Worm (Caenorhabditis elegans): ENCODE measurements around the gene C52E2.4.

C52E2.4 gene

ce11 chrII:1808217-1808616, 34.7 kb upstream of the C52E2.4 start, which contains the start of gene C08F1.8:
TSS of gene C08F1.8 (minus strand) at chrII:1808317.
- TF ChIP-seq hlh-17 (GFP tag; optimal IDR thresholded peaks at IDR 0.05; ENCODE audit: borderline replicate concordance): no peak
- TF ChIP-seq lin-14 (GFP tag; optimal IDR thresholded peaks at IDR 0.05): peak; percentile 29
- no peak for TF ChIP-seq aly-2 (tag; optimal IDR thresholded peaks at IDR 0.05)
- no peak for TF ChIP-seq lir-3 (tag; optimal IDR thresholded peaks at IDR 0.05; ENCODE audit: poor library complexity)
- TF ChIP-seq elt-3 (tag; optimal IDR thresholded peaks at IDR 0.05): no peak
- no peak for TF ChIP-seq ces-1 (GFP tag; optimal IDR thresholded peaks at IDR 0.05)
- TF ChIP-seq F16B12.6 (tag; optimal IDR thresholded peaks at IDR 0.05): peak; percentile 31
- TF ChIP-seq nhr-12 (tag; optimal IDR thresholded peaks at IDR 0.05): no peak
- no peak for TF ChIP-seq tbx-2 (tag; optimal IDR thresholded peaks at IDR 0.05)
- TF ChIP-seq egl-13 (tag; optimal IDR thresholded peaks at IDR 0.05): no peak
- TF ChIP-seq ama-1 (optimal IDR thresholded peaks at IDR 0.05): no peak
- TF ChIP-seq rnt-1 (tag; optimal IDR thresholded peaks at IDR 0.05): no peak
- TF ChIP-seq snpc-4 (tag; optimal IDR thresholded peaks at IDR 0.05): no peak
- no peak for TF ChIP-seq ceh-63 (GFP tag; optimal IDR thresholded peaks at IDR 0.05)
- no peak for TF ChIP-seq sptf-1 (tag; optimal IDR thresholded peaks at IDR 0.05)
- TF ChIP-seq efl-3 (GFP tag; optimal IDR thresholded peaks at IDR 0.05): no peak
- TF ChIP-seq unc-86 (tag; optimal IDR thresholded peaks at IDR 0.05): peak; percentile 52
- TF ChIP-seq lsy-2 (tag; optimal IDR thresholded peaks at IDR 0.05): no peak
- TF ChIP-seq fkh-8 (tag; optimal IDR thresholded peaks at IDR 0.05): peak; percentile 24
- no peak for TF ChIP-seq unc-30 (tag; optimal IDR thresholded peaks at IDR 0.05)
- peak; percentile 4 for TF ChIP-seq dsc-1 (tag; optimal IDR thresholded peaks at IDR 0.05)
- TF ChIP-seq nhr-84 (tag; optimal IDR thresholded peaks at IDR 0.05): no peak
- TF ChIP-seq lin-35 (GFP tag; optimal IDR thresholded peaks at IDR 0.05): peak in 1 of 2 experiments; percentile 8
- no peak for TF ChIP-seq fkh-4 (tag; optimal IDR thresholded peaks at IDR 0.05; ENCODE audit: borderline replicate concordance)
- TF ChIP-seq nhr-20 (tag; optimal IDR thresholded peaks at IDR 0.05): no peak
- no peak for TF ChIP-seq nhr-19 (GFP tag; conservative IDR thresholded peaks at IDR 0.05)
- peak in 1 of 3 experiments; percentile 37 for TF ChIP-seq dpl-1 (GFP tag; optimal IDR thresholded peaks at IDR 0.05)
- TF ChIP-seq efl-1 (optimal IDR thresholded peaks at IDR 0.05): peak; percentile 4 to 38
- TF ChIP-seq efl-1 (GFP tag; optimal IDR thresholded peaks at IDR 0.05 in 1 of 2): peak in 1 of 2 experiments; percentile 29
- TF ChIP-seq lin-39 (tag; optimal IDR thresholded peaks at IDR 0.05): no peak

ce11 chrII:1816053-1816452, 26.9 kb upstream of the C52E2.4 start:
- TF ChIP-seq efl-1 (optimal IDR thresholded peaks at IDR 0.05) (no peak), efl-1 (GFP tag; optimal IDR thresholded peaks at IDR 0.05 in 1 of 2) (peak in 1 of 2 experiments; percentile 86), mef-2 (tag; optimal IDR thresholded peaks at IDR 0.05) (no peak)

- TF ChIP-seq nhr-85 (tag) (no peak), nhr-28 (tag; optimal IDR thresholded peaks at IDR 0.05) (no peak), egl-27 (tag; optimal IDR thresholded peaks at IDR 0.05) (no peak), vab-15 (tag; optimal IDR thresholded peaks at IDR 0.05) (no peak), lin-13 (GFP tag; optimal IDR thresholded peaks at IDR 0.05) (no peak), unc-62 (GFP tag; optimal IDR thresholded peaks at IDR 0.05) (no peak), snu-23 (GFP tag; optimal IDR thresholded peaks at IDR 0.05) (no peak), unc-98 (GFP tag; IDR thresholded peaks at IDR 0.05) (no peak), aly-2 (tag; optimal IDR thresholded peaks at IDR 0.05) (no peak), tlp-1 (tag; optimal IDR thresholded peaks at IDR 0.05) (no peak), efl-1 (optimal IDR thresholded peaks at IDR 0.05) (no peak), efl-1 (GFP tag; optimal IDR thresholded peaks at IDR 0.05 in 1 of 2) (no peak), hlh-4 (tag; optimal IDR thresholded peaks at IDR 0.05) (no peak), elt-3 (tag; optimal IDR thresholded peaks at IDR 0.05) (no peak), ceh-82 (tag; optimal IDR thresholded peaks at IDR 0.05) (no peak), Y116A8C.19 (tag; optimal IDR thresholded peaks at IDR 0.05; ENCODE audit: borderline replicate concordance) (no peak), lir-3 (tag; optimal IDR thresholded peaks at IDR 0.05; ENCODE audit: poor library complexity) (no peak), sup-37 (GFP tag; optimal IDR thresholded peaks at IDR 0.05) (no peak), nhr-19 (GFP tag; conservative IDR thresholded peaks at IDR 0.05) (no peak)
These were observed 24.6 kb upstream of the C52E2.4 start, which contains the start of gene fbxb-10 for ce11 chrII:1818300-1818699. TSS of gene fbxb-10 (minus strand) at chrII:1818400.

All from whole organism, L1 larva.